Worm (Caenorhabditis elegans) whole organism, early embryonic: ENCODE measurements around the gene let-653.

ENCODE experiments used
- ama-1 ChIP-seq: fragments of 150-350 bp; optimal IDR thresholded peaks from 2 replicates; lab custom pipeline; 2014
- ceh-36 ChIP-seq: sonication (generic microtip); optimal IDR thresholded peaks from 2 replicates; lab custom pipeline; 2016; ENCODE audit warnings: missing genetic modification characterization, inconsistent platforms, missing compliant biosample characterization
- flt-1 ChIP-seq: fragments of 200-800 bp; sonication (Bioruptor generic); IDR thresholded peaks from 2 replicates; pipeline ENCODE4 v1.3.6; 2022; ENCODE audit warnings: missing genetic modification characterization, missing compliant biosample characterization
- hnd-1 ChIP-seq: sonication (generic microtip); optimal IDR thresholded peaks from 2 replicates; lab custom pipeline; 2016; ENCODE audit warnings: missing genetic modification characterization, missing compliant biosample characterization
- pes-1 ChIP-seq: fragments of 200-800 bp; sonication (Bioruptor generic); IDR thresholded peaks from 2 replicates; pipeline ENCODE4 v1.3.6; 2022; ENCODE audit warnings: missing genetic modification reagents, missing genetic modification characterization, missing compliant biosample characterization
- scrt-1 ChIP-seq: fragments of 200-800 bp; sonication (Bioruptor generic); IDR thresholded peaks from 2 replicates; pipeline ENCODE4 v1.3.6; 2022; ENCODE audit warnings: missing genetic modification characterization, missing compliant biosample characterization
- tbx-37 ChIP-seq: fragments of 200-800 bp; sonication (Bioruptor generic); conservative IDR thresholded peaks from 2 replicates; pipeline ENCODE4 v1.3.6; 2022; ENCODE audit warnings: missing genetic modification reagents, missing genetic modification characterization, missing compliant biosample characterization

DNA sequence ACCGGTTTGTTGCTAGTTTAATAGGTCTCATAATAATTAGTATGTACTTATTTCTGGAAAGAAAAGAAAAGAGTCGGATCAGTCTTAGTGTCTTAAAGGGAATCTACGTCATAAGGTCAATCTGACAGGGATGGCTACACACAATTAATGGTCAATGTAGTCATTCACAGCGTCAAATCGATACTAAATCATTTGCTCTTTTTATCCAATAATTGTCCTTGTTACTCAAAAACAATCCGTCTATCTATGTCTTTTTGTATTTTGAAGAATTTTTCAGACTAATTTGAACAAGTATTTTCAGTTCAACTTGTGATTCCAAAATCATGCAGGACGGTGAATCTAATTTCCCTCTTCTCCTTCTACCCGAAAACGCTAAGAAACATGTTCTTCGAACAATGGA is 46.8 kb upstream of the let-653 start, which contains the start of gene fbxb-3:
- TF ChIP-seq scrt-1 (no peak), flt-1 (GFP tag; lab: Robert Waterston, UW) (no peak), ceh-36 (tag; lab: Kevin White, UChicago) (no peak), hnd-1 (tag; lab: Kevin White, UChicago) (no peak), ama-1 (lab: Kevin White, UChicago) (no peak), pes-1 (GFP tag; lab: Robert Waterston, UW) (no peak), tbx-37 (GFP tag; lab: Robert Waterston, UW) (no peak)
